Worm (Caenorhabditis elegans): Measurements from ENCODE around the gene vrp-1.

DNA sequence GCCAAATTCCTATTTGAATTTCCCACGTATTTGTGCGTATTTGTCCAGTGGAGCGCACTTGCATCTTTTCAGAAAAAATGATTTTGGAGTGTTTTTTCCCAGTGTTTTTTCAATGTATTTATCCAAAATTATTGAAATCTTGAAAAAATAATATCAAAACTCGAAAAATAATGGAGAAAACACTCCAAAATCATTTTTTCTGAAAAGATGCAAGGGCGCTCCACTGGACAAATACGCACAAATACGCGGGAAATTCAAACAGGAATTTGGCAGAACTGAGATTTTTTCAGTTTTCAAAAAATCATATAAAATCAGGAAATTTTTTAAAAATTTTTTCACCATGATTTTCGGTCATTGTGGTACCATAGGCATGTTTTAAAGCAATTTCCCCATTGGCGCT, 740 bp upstream of the vrp-1 start:
- TF ChIP-seq skn-1 (tag; optimal IDR thresholded peaks at IDR 0.05) (no peak), fos-1 (tag; optimal IDR thresholded peaks at IDR 0.05) (no peak)

Data from whole organism, L1 larva.